Worm (Caenorhabditis elegans) whole organism, late embryonic: Measurements from ENCODE around the gene Y49F6C.2.

Experiments
- C08G9.2 ChIP-seq: sonication (generic microtip); optimal IDR thresholded peaks from 2 replicates; lab custom pipeline; 2016; ENCODE audit warnings: mild to moderate bottlenecking, missing genetic modification characterization, moderate library complexity, missing compliant biosample characterization
- F13H6.1 ChIP-seq: sonication (generic microtip); optimal IDR thresholded peaks from 2 replicates; lab custom pipeline; 2016; ENCODE audit warnings: missing genetic modification characterization, missing compliant biosample characterization
- K02D7.2 ChIP-seq: sonication (generic microtip); optimal IDR thresholded peaks from 2 replicates; lab custom pipeline; 2017; ENCODE audit warnings: mild to moderate bottlenecking, missing genetic modification characterization, missing compliant biosample characterization
- Y22D7AL.16 ChIP-seq: sonication (generic microtip); optimal IDR thresholded peaks from 2 replicates; lab custom pipeline; 2016; ENCODE audit warnings: missing genetic modification characterization, missing compliant biosample characterization
- ahr-1 ChIP-seq: sonication (generic microtip); optimal IDR thresholded peaks from 2 replicates; lab custom pipeline; 2016; ENCODE audit warnings: missing genetic modification characterization, missing compliant biosample characterization
- ceh-18 ChIP-seq: sonication (generic microtip); optimal IDR thresholded peaks from 2 replicates; lab custom pipeline; 2016; ENCODE audit warnings: missing genetic modification characterization, missing compliant biosample characterization
- ceh-22 ChIP-seq: sonication (generic microtip); optimal IDR thresholded peaks from 2 replicates; lab custom pipeline; 2017; ENCODE audit warnings: missing biosample characterization, missing genetic modification characterization
- ceh-24 ChIP-seq: sonication (generic microtip); optimal IDR thresholded peaks from 2 replicates; lab custom pipeline; 2016; ENCODE audit warnings: mild to moderate bottlenecking, missing genetic modification characterization, missing compliant biosample characterization
- ceh-30 ChIP-seq: fragments of 150-350 bp; optimal IDR thresholded peaks from 2 replicates; lab custom pipeline; 2014; ENCODE audit warnings: missing biosample characterization, missing genetic modification characterization
- ceh-31 ChIP-seq: sonication (generic microtip); optimal IDR thresholded peaks from 2 replicates; lab custom pipeline; 2016; ENCODE audit warnings: missing genetic modification characterization, missing compliant biosample characterization
- ceh-34 ChIP-seq: sonication (generic microtip); optimal IDR thresholded peaks from 2 replicates; lab custom pipeline; 2016; ENCODE audit warnings: mild to moderate bottlenecking, missing genetic modification characterization, missing compliant biosample characterization
- ceh-6 ChIP-seq: fragments of 200-800 bp; sonication (Bioruptor generic); optimal IDR thresholded peaks from 2 replicates; lab custom pipeline; 2018; ENCODE audit warnings: mild to moderate bottlenecking, missing genetic modification characterization, missing compliant biosample characterization
- elt-4 ChIP-seq: sonication (generic microtip); optimal IDR thresholded peaks from 2 replicates; lab custom pipeline; 2016; ENCODE audit warnings: missing genetic modification characterization, missing compliant biosample characterization
- ets-4 ChIP-seq: sonication (generic microtip); optimal IDR thresholded peaks from 2 replicates; lab custom pipeline; 2016; ENCODE audit warnings: missing genetic modification characterization, missing compliant biosample characterization
- fkh-6 ChIP-seq: sonication (generic microtip); optimal IDR thresholded peaks from 2 replicates; lab custom pipeline; 2016; ENCODE audit warnings: missing genetic modification characterization, missing compliant biosample characterization
- hlh-13 ChIP-seq: fragments of 200-800 bp; sonication (Bioruptor generic); optimal IDR thresholded peaks from 2 replicates; lab custom pipeline; 2018; ENCODE audit warnings: mild to moderate bottlenecking, missing genetic modification characterization, missing compliant biosample characterization
- hlh-6 ChIP-seq: sonication (generic microtip); optimal IDR thresholded peaks from 2 replicates; lab custom pipeline; 2016; ENCODE audit warnings: missing genotype, missing genetic modification characterization, missing compliant biosample characterization
- lim-6 ChIP-seq: sonication (generic microtip); optimal IDR thresholded peaks from 2 replicates; lab custom pipeline; 2016; ENCODE audit warnings: missing genetic modification characterization, missing compliant biosample characterization
- lin-11 ChIP-seq: fragments of 200-800 bp; sonication (Bioruptor generic); optimal IDR thresholded peaks from 2 replicates; lab custom pipeline; 2018; ENCODE audit warnings: mild to moderate bottlenecking, missing genetic modification characterization, missing compliant biosample characterization
- madf-2 ChIP-seq: sonication (generic microtip); optimal IDR thresholded peaks from 2 replicates; lab custom pipeline; 2017; ENCODE audit warnings: missing genetic modification characterization, missing compliant biosample characterization
- mec-3 ChIP-seq: sonication (generic microtip); optimal IDR thresholded peaks from 2 replicates; lab custom pipeline; 2016; ENCODE audit warnings: borderline replicate concordance, missing genetic modification characterization, missing compliant biosample characterization
- nfya-1 ChIP-seq: sonication (generic microtip); optimal IDR thresholded peaks from 2 replicates; lab custom pipeline; 2017; ENCODE audit warnings: missing genetic modification characterization, mild to moderate bottlenecking, missing compliant biosample characterization, antibody characterized with exemption, moderate library complexity
- nhr-11 ChIP-seq: fragments of 150-350 bp; optimal IDR thresholded peaks from 2 replicates; lab custom pipeline; 2014; ENCODE audit warnings: missing biosample characterization, missing genetic modification characterization
- npax-4 ChIP-seq: sonication (generic microtip); optimal IDR thresholded peaks from 2 replicates; lab custom pipeline; 2016; ENCODE audit warnings: missing genetic modification characterization, missing compliant biosample characterization
- odd-2 ChIP-seq: sonication (generic microtip); optimal IDR thresholded peaks from 2 replicates; lab custom pipeline; 2017; ENCODE audit warnings: antibody characterized with exemption, mild to moderate bottlenecking, missing genetic modification characterization, missing compliant biosample characterization
- pax-1 ChIP-seq: fragments of 150-350 bp; optimal IDR thresholded peaks from 2 replicates; lab custom pipeline; 2014; ENCODE audit warnings: missing biosample characterization, missing genetic modification characterization
- pha-2 ChIP-seq: sonication (generic microtip); optimal IDR thresholded peaks from 2 replicates; lab custom pipeline; 2017; ENCODE audit warnings: mild to moderate bottlenecking, missing genetic modification characterization, missing compliant biosample characterization
- pha-4 ChIP-seq: fragments of 150-350 bp; optimal IDR thresholded peaks from 2 replicates; lab custom pipeline; 2018; ENCODE audit warnings: missing biosample characterization, missing genetic modification reagents, missing genetic modification characterization
- pqm-1 ChIP-seq: sonication (generic microtip); optimal IDR thresholded peaks from 2 replicates; lab custom pipeline; 2016; ENCODE audit warnings: missing genetic modification characterization, missing compliant biosample characterization
- ref-2 ChIP-seq: sonication (generic microtip); optimal IDR thresholded peaks from 2 replicates; lab custom pipeline; 2016; ENCODE audit warnings: missing genetic modification characterization, missing compliant biosample characterization
- rnt-1 ChIP-seq: sonication (generic microtip); optimal IDR thresholded peaks from 2 replicates; lab custom pipeline; 2016; ENCODE audit warnings: missing genetic modification characterization, missing compliant biosample characterization
- sox-2 ChIP-seq: fragments of 200-800 bp; sonication (Bioruptor generic); IDR thresholded peaks from 2 replicates; pipeline ENCODE4 v1.3.6; 2022; ENCODE audit warnings: missing genetic modification reagents, missing genetic modification characterization, missing compliant biosample characterization
- tbx-7 ChIP-seq: sonication (generic microtip); optimal IDR thresholded peaks from 2 replicates; lab custom pipeline; 2016; ENCODE audit warnings: missing genotype, missing genetic modification characterization, missing compliant biosample characterization
- ttx-3 ChIP-seq: sonication (generic microtip); optimal IDR thresholded peaks from 2 replicates; lab custom pipeline; 2016; ENCODE audit warnings: missing genetic modification reagents, missing genetic modification characterization, missing compliant biosample characterization
- unc-42 ChIP-seq: sonication (generic microtip); optimal IDR thresholded peaks from 2 replicates; lab custom pipeline; 2016; ENCODE audit warnings: missing genotype, missing genetic modification characterization, missing compliant biosample characterization
- zip-5 ChIP-seq: sonication (generic microtip); optimal IDR thresholded peaks from 2 replicates; lab custom pipeline; 2016; ENCODE audit warnings: missing genetic modification characterization, missing compliant biosample characterization

Y49F6C.2 gene

DNA sequence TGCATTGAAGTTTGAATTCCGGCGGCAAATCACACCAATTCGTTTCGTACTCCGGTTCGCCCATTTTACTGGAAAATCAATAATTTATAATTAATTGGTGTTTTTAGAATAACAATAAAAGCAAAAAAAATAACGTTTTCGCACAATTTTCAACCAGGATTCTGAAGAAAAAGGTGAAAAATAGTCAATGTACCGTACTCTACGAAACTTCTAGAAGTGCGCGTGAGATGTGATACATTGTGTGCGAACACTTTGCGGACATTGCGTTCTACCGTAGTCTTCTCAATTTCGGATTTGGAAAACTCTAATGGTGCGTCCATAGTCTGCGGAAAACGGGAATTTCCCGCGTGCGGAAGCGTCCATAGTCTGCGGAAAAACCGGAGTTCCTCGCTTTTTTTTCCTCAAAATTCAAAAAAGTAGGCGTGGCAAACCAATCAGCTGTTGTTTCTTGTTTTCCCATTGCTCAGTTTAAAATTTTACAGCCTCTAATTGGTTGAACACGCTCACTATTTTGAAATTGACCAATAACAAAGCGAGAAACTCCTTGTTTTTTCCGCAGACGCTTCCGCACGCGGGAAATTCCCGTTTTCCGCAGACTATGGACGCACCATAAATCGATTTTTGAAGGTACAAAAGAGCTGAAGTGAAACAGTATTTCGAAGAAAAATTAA is 30.3 kb upstream of the Y49F6C.2 start, which contains the start of the genes F14D2.14 and bath-29:
Gene F14D2.14, minus strand, starts transcription at position 51 of the 671 bp plus-strand sequence.
Gene bath-29, plus strand, starts transcription at position 621 of the 671 bp plus-strand sequence.
- TF ChIP-seq ceh-30 (tag; lab: Kevin White, UChicago) (no peak), hlh-6 (tag; lab: Kevin White, UChicago) (no peak), lim-6 (no peak), ceh-31 (no peak), pha-2 (tag; lab: Kevin White, UChicago) (no peak), elt-4 (tag; lab: Kevin White, UChicago) (no peak), nfya-1 (tag; lab: Kevin White, UChicago) (no peak), Y22D7AL.16 (tag; lab: Kevin White, UChicago) (no peak), madf-2 (tag; lab: Kevin White, UChicago) (no peak), fkh-6 (tag; lab: Kevin White, UChicago) (no peak), nhr-11 (no peak), ceh-22 (no peak), ahr-1 (tag; lab: Kevin White, UChicago) (no peak), ceh-18 (tag; lab: Kevin White, UChicago) (no peak), C08G9.2 (tag; lab: Kevin White, UChicago) (no peak), pha-4 (tag; lab: Kevin White, UChicago) (no peak), ceh-34 (tag; lab: Kevin White, UChicago) (no peak)

- TF ChIP-seq F13H6.1 (tag; lab: Kevin White, UChicago): no peak
Measured at ce11 chrII:3349820-3350291, 28.5 kb upstream of the Y49F6C.2 start, which contains the start of gene F14D2.8. Gene F14D2.8, minus strand, starts transcription at chrII:3349870.

ce11 chrII:3358834-3359233 is 19.5 kb upstream of the Y49F6C.2 start, which contains the start of the genes lido-14 and bath-27:
Gene lido-14, plus strand, starts transcription at chrII:3359134.
Gene bath-27, plus strand, starts transcription at chrII:3359139.
- TF ChIP-seq sox-2 (no peak), lin-11 (tag; lab: Kevin White, UChicago) (no peak), F13H6.1 (tag; lab: Kevin White, UChicago) (no peak), pha-2 (tag; lab: Kevin White, UChicago) (no peak), rnt-1 (tag; lab: Kevin White, UChicago) (no peak), K02D7.2 (no peak), ceh-6 (no peak), ttx-3 (tag; lab: Kevin White, UChicago) (no peak), zip-5 (tag; lab: Kevin White, UChicago) (no peak), npax-4 (no peak), pax-1 (tag; lab: Kevin White, UChicago) (no peak), ceh-34 (tag; lab: Kevin White, UChicago) (no peak), hlh-6 (tag; lab: Kevin White, UChicago) (no peak), ceh-24 (tag; lab: Kevin White, UChicago) (no peak), ref-2 (tag; lab: Kevin White, UChicago) (no peak), mec-3 (tag; lab: Kevin White, UChicago) (no peak), ets-4 (no peak)

DNA sequence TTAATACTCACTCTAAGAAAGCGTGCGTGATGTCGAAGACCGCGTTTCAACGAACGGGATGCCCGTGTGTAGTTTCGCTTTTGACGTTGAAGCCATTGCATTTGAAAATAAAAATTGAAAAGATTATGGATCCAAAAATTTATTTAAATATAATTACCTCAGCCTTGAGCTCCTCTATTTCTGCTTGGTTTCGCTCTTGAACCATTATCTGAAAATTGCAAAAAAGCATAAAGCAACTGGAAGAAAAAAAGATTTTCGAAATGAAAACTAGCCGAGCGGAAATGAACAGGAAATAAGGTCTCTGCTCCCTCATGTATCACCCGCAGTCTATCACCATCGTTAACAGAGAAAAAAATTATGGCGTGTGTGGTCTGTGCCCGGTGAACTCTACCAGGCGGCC is 11.3 kb upstream of the Y49F6C.2 start, which contains the start of gene Y49F6C.6:
Gene Y49F6C.6, minus strand, starts transcription at position 101 of the 400 bp plus-strand sequence.
- TF ChIP-seq unc-42 (tag; lab: Kevin White, UChicago) (no peak), Y22D7AL.16 (tag; lab: Kevin White, UChicago) (no peak), pax-1 (tag; lab: Kevin White, UChicago) (no peak), tbx-7 (tag; lab: Kevin White, UChicago) (no peak), odd-2 (tag; lab: Kevin White, UChicago) (no peak), pqm-1 (tag; lab: Kevin White, UChicago) (no peak), ceh-24 (tag; lab: Kevin White, UChicago) (no peak), hlh-13 (GFP tag; lab: Kevin White, UChicago) (no peak), lim-6 (no peak), ceh-18 (tag; lab: Kevin White, UChicago) (no peak)
- TF ChIP-seq, all 69 proteins: peak for 0
